Fruit fly (Drosophila melanogaster) whole organism, embryonic: ENCODE measurements around the gene CG14230.

Experiments used
- Atf-2 ChIP-seq: fragments of 200-800 bp; sonication (Bioruptor generic); optimal IDR thresholded peaks from 2 replicates; lab custom pipeline; 2016; ENCODE audit warnings: missing biosample characterization, missing genetic modification characterization
- C15 ChIP-seq: fragments of 200-800 bp; sonication (Bioruptor generic); IDR thresholded peaks from 3 replicates; pipeline ENCODE4 v1.3.6; 2022; ENCODE audit warnings: missing biosample characterization, missing genetic modification characterization
- CG10147 ChIP-seq: fragments of 200-800 bp; sonication (Bioruptor generic); optimal IDR thresholded peaks from 2 replicates; lab custom pipeline; 2019; ENCODE audit warnings: missing biosample characterization, mild to moderate bottlenecking, missing genetic modification characterization, moderate library complexity
- CG10431 ChIP-seq: fragments of 200-800 bp; sonication (Bioruptor generic); optimal IDR thresholded peaks from 3 replicates; lab custom pipeline; 2018; ENCODE audit warnings: missing biosample characterization, mild to moderate bottlenecking, missing genetic modification characterization
- CG11560 ChIP-seq: fragments of 200-800 bp; sonication (Bioruptor generic); IDR thresholded peaks from 3 replicates; pipeline ENCODE4 v1.3.6; 2022; ENCODE audit warnings: missing biosample characterization, missing genetic modification characterization
- CG1233 ChIP-seq: fragments of 200-800 bp; sonication (Bioruptor generic); optimal IDR thresholded peaks from 4 replicates; lab custom pipeline; 2018; ENCODE audit warnings: missing biosample characterization, mild to moderate bottlenecking, missing genetic modification characterization
- CG15479 ChIP-seq: fragments of 200-800 bp; sonication (Bioruptor generic); optimal IDR thresholded peaks from 3 replicates; lab custom pipeline; 2019; ENCODE audit warnings: missing biosample characterization, mild to moderate bottlenecking, missing genetic modification characterization, moderate library complexity
- CG1832 ChIP-seq: fragments of 200-800 bp; sonication (Bioruptor generic); optimal IDR thresholded peaks from 2 replicates; lab custom pipeline; 2017; ENCODE audit warnings: missing biosample characterization, mild to moderate bottlenecking, missing genetic modification characterization, inconsistent platforms
- CG2116 ChIP-seq: fragments of 200-800 bp; sonication (Bioruptor generic); optimal IDR thresholded peaks from 3 replicates; lab custom pipeline; 2018; ENCODE audit warnings: missing biosample characterization, mild to moderate bottlenecking, missing genetic modification characterization
- CG2202 ChIP-seq: fragments of 200-800 bp; sonication (Bioruptor generic); optimal IDR thresholded peaks from 2 replicates; lab custom pipeline; 2018; ENCODE audit warnings: missing biosample characterization, mild to moderate bottlenecking, missing genetic modification characterization
- CG30020 ChIP-seq: fragments of 200-800 bp; optimal IDR thresholded peaks from 2 replicates; lab custom pipeline; 2019; ENCODE audit warnings: missing biosample characterization, mild to moderate bottlenecking, missing genetic modification characterization, moderate library complexity
- CG31224 ChIP-seq: fragments of 200-800 bp; sonication (Bioruptor generic); IDR thresholded peaks from 2 replicates; pipeline ENCODE4 v1.3.6; 2022; ENCODE audit warnings: missing biosample characterization, missing genetic modification characterization
- CG5245 ChIP-seq: fragments of 200-800 bp; sonication (Bioruptor generic); optimal IDR thresholded peaks from 3 replicates; lab custom pipeline; 2016; ENCODE audit warnings: missing biosample characterization, missing genetic modification characterization
- CG6683 ChIP-seq: fragments of 200-800 bp; sonication (Bioruptor generic); optimal IDR thresholded peaks from 2 replicates; lab custom pipeline; 2017; ENCODE audit warnings: missing biosample characterization, mild to moderate bottlenecking, missing genetic modification characterization, missing genetic modification reagents
- CG8089 ChIP-seq: fragments of 200-800 bp; sonication (Bioruptor generic); optimal IDR thresholded peaks from 3 replicates; lab custom pipeline; 2016; ENCODE audit warnings: missing biosample characterization, missing genetic modification characterization
- CG9797 ChIP-seq: fragments of 200-800 bp; sonication (Bioruptor generic); optimal IDR thresholded peaks from 3 replicates; lab custom pipeline; 2018; ENCODE audit warnings: missing biosample characterization, mild to moderate bottlenecking, missing genetic modification characterization
- CHES-1-like ChIP-seq: fragments of 200-800 bp; sonication (Bioruptor generic); optimal IDR thresholded peaks from 2 replicates; lab custom pipeline; 2016; ENCODE audit warnings: missing biosample characterization, missing genetic modification characterization
- CTCF ChIP-seq: fragments of 200-800 bp; sonication (Bioruptor generic); optimal IDR thresholded peaks from 2 replicates; lab custom pipeline; 2017; ENCODE audit warnings: missing biosample characterization, mild to moderate bottlenecking, missing genetic modification characterization, moderate library complexity
- D ChIP-seq, 2 experiments: fragments of 200-800 bp in 1 of 2; fragments of >200 bp in 1 of 2; sonication (Bioruptor generic) in 1 of 2; optimal IDR thresholded peaks; 2 replicates in 1 of 2; 3 replicates in 1 of 2; lab custom pipeline; 2017; ENCODE audit warnings: mild to moderate bottlenecking in 1 of 2, missing biosample characterization in 1 of 2, missing genetic modification characterization in 1 of 2, missing genetic modification reagents in 1 of 2
- Dek ChIP-seq: fragments of 200-800 bp; sonication (Bioruptor generic); optimal IDR thresholded peaks from 3 replicates; lab custom pipeline; 2019; ENCODE audit warnings: missing biosample characterization, mild to moderate bottlenecking, missing genetic modification characterization, moderate library complexity
- Drgx ChIP-seq: fragments of 200-800 bp; sonication (Bioruptor generic); IDR thresholded peaks from 2 replicates; pipeline ENCODE4 v1.3.6; 2022; ENCODE audit warnings: missing biosample characterization, missing genetic modification characterization
- Elba2 ChIP-seq: fragments of 200-800 bp; sonication (Bioruptor generic); optimal IDR thresholded peaks from 3 replicates; lab custom pipeline; 2016; ENCODE audit warnings: missing biosample characterization, missing genetic modification characterization
- Fer1 ChIP-seq: fragments of 200-800 bp; sonication (Bioruptor generic); optimal IDR thresholded peaks from 2 replicates; lab custom pipeline; 2017; ENCODE audit warnings: missing biosample characterization, mild to moderate bottlenecking, missing genetic modification characterization
- GATAe ChIP-seq: fragments of 200-800 bp; sonication (Bioruptor generic); conservative IDR thresholded peaks from 2 replicates; pipeline ENCODE4 v1.3.6; 2022; ENCODE audit warnings: missing biosample characterization, missing genetic modification characterization
- Gug ChIP-seq: fragments of 200-800 bp; sonication (Bioruptor generic); IDR thresholded peaks from 4 replicates; pipeline ENCODE4 v1.3.6; 2022; ENCODE audit warnings: missing biosample characterization, missing genetic modification characterization
- Hmr ChIP-seq: fragments of 200-800 bp; sonication (Bioruptor generic); optimal IDR thresholded peaks from 3 replicates; lab custom pipeline; 2017; ENCODE audit warnings: mild to moderate bottlenecking, missing biosample characterization, missing genetic modification reagents, missing genetic modification characterization
- Hr3 ChIP-seq: fragments of 200-800 bp; sonication (Bioruptor generic); optimal IDR thresholded peaks from 3 replicates; lab custom pipeline; 2016; ENCODE audit warnings: missing biosample characterization, missing genetic modification characterization
- Myb ChIP-seq: fragments of 200-800 bp; sonication (Bioruptor generic); optimal IDR thresholded peaks from 2 replicates; lab custom pipeline; 2016; ENCODE audit warnings: missing biosample characterization, missing genetic modification characterization
- NC2β ChIP-seq: fragments of 200-800 bp; sonication (Bioruptor generic); optimal IDR thresholded peaks from 2 replicates; lab custom pipeline; 2016; ENCODE audit warnings: missing biosample characterization, missing genetic modification characterization
- Oaz ChIP-seq: fragments of 200-800 bp; sonication (Bioruptor generic); IDR thresholded peaks from 2 replicates; pipeline ENCODE4 v1.3.6; 2022; ENCODE audit warnings: missing biosample characterization, missing genetic modification characterization
- Rfx ChIP-seq: fragments of 200-800 bp; sonication (Bioruptor generic); IDR thresholded peaks from 2 replicates; pipeline ENCODE4 v1.3.6; 2022; ENCODE audit warnings: missing biosample characterization, missing genetic modification characterization
- Usf ChIP-seq: fragments of 200-800 bp; sonication (Bioruptor generic); optimal IDR thresholded peaks from 2 replicates; lab custom pipeline; 2017; ENCODE audit warnings: missing genotype, missing biosample characterization, missing genetic modification characterization
- al ChIP-seq: fragments of 200-800 bp; sonication (Bioruptor generic); IDR thresholded peaks from 2 replicates; pipeline ENCODE4 v1.3.6; 2022; ENCODE audit warnings: missing biosample characterization, missing genetic modification characterization
- da ChIP-seq: fragments of 200-800 bp; sonication (Bioruptor generic); optimal IDR thresholded peaks from 2 replicates; lab custom pipeline; 2016; ENCODE audit warnings: missing biosample characterization, missing genetic modification characterization
- en ChIP-seq: fragments of 200-800 bp; sonication (Bioruptor generic); optimal IDR thresholded peaks from 2 replicates; lab custom pipeline; 2016; ENCODE audit warnings: missing biosample characterization, missing genetic modification characterization
- esg ChIP-seq: fragments of 200-800 bp; sonication (Bioruptor generic); conservative IDR thresholded peaks from 2 replicates; pipeline ENCODE4 v1.3.6; 2022; ENCODE audit warnings: missing biosample characterization, missing genetic modification characterization
- ewg ChIP-seq: fragments of 200-800 bp; sonication (Bioruptor generic); optimal IDR thresholded peaks from 3 replicates; lab custom pipeline; 2017; ENCODE audit warnings: mild to moderate bottlenecking, missing biosample characterization, missing genetic modification reagents, missing genetic modification characterization
- eyg ChIP-seq: fragments of 200-800 bp; sonication (Bioruptor generic); optimal IDR thresholded peaks from 3 replicates; lab custom pipeline; 2016; ENCODE audit warnings: missing biosample characterization, missing genetic modification characterization
- inv ChIP-seq: fragments of 200-800 bp; sonication (Bioruptor generic); IDR thresholded peaks from 2 replicates; pipeline ENCODE4 v1.3.6; 2022; ENCODE audit warnings: missing biosample characterization, missing genetic modification characterization; ENCODE audit not compliant: partially characterized antibody
- lab ChIP-seq: fragments of 200-800 bp; sonication (Bioruptor generic); optimal IDR thresholded peaks from 3 replicates; lab custom pipeline; 2017; ENCODE audit warnings: missing biosample characterization, missing genetic modification characterization, mild to moderate bottlenecking, moderate library complexity, missing genetic modification reagents
- odd ChIP-seq: fragments of 200-800 bp; sonication (Bioruptor generic); optimal IDR thresholded peaks from 2 replicates; lab custom pipeline; 2017; ENCODE audit warnings: missing biosample characterization, mild to moderate bottlenecking, missing genetic modification characterization
- pan ChIP-seq, 4 experiments: fragments of >200 bp in 3 of 4; fragments of 200-800 bp in 1 of 4; sonication (Bioruptor generic) in 1 of 4; optimal IDR thresholded peaks in 3 of 4; IDR thresholded peaks in 1 of 4; 2 replicates each; pipeline versions ENCODE4 v1.3.6 to Lab custom; 2017 to 2022; ENCODE audit warnings: missing biosample characterization in 2 of 4, missing genetic modification characterization in 2 of 4, mixed read lengths in 1 of 4
- pros ChIP-seq: fragments of 200-800 bp; sonication (Bioruptor generic); optimal IDR thresholded peaks from 3 replicates; lab custom pipeline; 2019; ENCODE audit warnings: missing biosample characterization, mild to moderate bottlenecking, missing genetic modification characterization, moderate library complexity
- ranshi ChIP-seq: fragments of 200-800 bp; sonication (Bioruptor generic); IDR thresholded peaks from 2 replicates; pipeline ENCODE4 v1.3.6; 2022; ENCODE audit warnings: missing biosample characterization, missing genetic modification characterization
- rib ChIP-seq: fragments of 200-800 bp; sonication (Bioruptor generic); IDR thresholded peaks from 2 replicates; pipeline ENCODE4 v1.3.6; 2022; ENCODE audit warnings: missing biosample characterization, missing genetic modification characterization
- tin ChIP-seq: fragments of 200-800 bp; sonication (Bioruptor generic); optimal IDR thresholded peaks from 3 replicates; lab custom pipeline; 2016; ENCODE audit warnings: missing biosample characterization, missing genetic modification characterization
- tup ChIP-seq: fragments of 200-800 bp; sonication (Bioruptor generic); optimal IDR thresholded peaks from 2 replicates; lab custom pipeline; 2016; ENCODE audit warnings: missing biosample characterization, mild to moderate bottlenecking, missing genetic modification characterization, moderate library complexity
- zen ChIP-seq: fragments of 200-800 bp; sonication (Bioruptor generic); optimal IDR thresholded peaks from 3 replicates; lab custom pipeline; 2018; ENCODE audit warnings: missing biosample characterization, mild to moderate bottlenecking, missing genetic modification characterization, moderate library complexity
- zf30C ChIP-seq: fragments of 200-800 bp; sonication (Bioruptor generic); optimal IDR thresholded peaks from 3 replicates; lab custom pipeline; 2018; ENCODE audit warnings: missing biosample characterization, mild to moderate bottlenecking, missing genetic modification characterization

The CG14230 gene

DNA sequence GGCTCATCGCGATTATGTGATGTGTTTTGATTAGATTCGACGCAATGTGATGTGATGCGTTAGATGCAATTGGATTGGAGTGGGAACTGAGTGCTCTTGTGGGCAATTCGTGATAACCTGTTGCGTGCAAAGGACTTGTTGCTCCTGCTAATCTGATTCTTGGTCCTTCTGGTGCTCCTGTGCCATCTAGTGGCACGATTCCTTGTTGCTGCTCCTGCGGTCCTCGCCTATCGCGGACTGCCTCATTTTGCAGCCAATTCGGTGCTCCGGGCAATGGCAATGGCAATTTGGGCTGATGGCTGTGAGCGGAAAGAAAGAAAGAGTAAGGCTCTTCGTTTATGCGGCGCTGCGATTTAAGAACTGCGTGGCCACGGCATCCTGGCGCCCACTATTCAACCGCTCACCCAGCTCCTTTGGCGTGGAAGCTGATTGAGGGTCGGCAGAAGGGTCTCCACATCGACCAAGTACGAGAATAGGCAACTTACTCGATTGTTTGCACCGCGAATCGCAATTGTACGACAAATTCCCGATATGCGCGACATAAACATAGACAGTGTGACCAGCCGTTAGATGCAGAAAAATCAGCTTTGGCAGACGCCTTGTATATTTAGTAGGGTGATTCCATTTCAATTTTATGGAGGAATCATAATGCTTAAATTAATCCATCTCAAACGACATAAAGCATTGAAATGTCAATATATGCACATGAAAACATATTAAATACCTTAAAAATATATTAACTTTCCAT lies 10.9 kb upstream of the CG14230 start, which contains the start of gene Mer (continued):
- TF ChIP-seq tup (GFP tag; lab: Kevin White, UChicago) (peak; percentile 1), CG1233 (GFP tag; lab: Kevin White, UChicago) (peak; percentile 75), inv (GFP tag; lab: Robert Waterston, UW) (no peak), Myb (GFP tag; lab: Kevin White, UChicago) (peak; percentile 71), D (optimal IDR thresholded peaks at IDR 0.05; lab: Kevin White, UChicago) (no peak), D (GFP tag; optimal IDR thresholded peaks at IDR 0.05; lab: Kevin White, UChicago) (peak; percentile 73), CG6683 (GFP tag; lab: Kevin White, UChicago) (peak; percentile 58), CG2116 (GFP tag; lab: Kevin White, UChicago) (peak; percentile 49), rib (peak; percentile 62; the same call in 1 of the 2 replicates), CG11560 (tag; lab: Robert Waterston, UW) (0 out of 3 replicates have a peak, but pooled peaks have one; percentile 36), pros (GFP tag; lab: Kevin White, UChicago) (no peak), CG9797 (GFP tag; lab: Kevin White, UChicago) (peak; percentile 67), CG10431 (GFP tag; lab: Kevin White, UChicago) (peak; percentile 60), Hmr (peak; percentile 87), Fer1 (peak; percentile 91), zen (tag; lab: Kevin White, UChicago) (peak; percentile 61), al (GFP tag; lab: Robert Waterston, UW) (peak; percentile 81), Rfx (GFP tag; lab: Robert Waterston, UW) (peak; percentile 92), en (GFP tag; lab: Kevin White, UChicago) (peak; percentile 70), Atf-2 (GFP tag; lab: Kevin White, UChicago) (peak; percentile 65), Dek (peak; percentile 74), Oaz (GFP tag; lab: Robert Waterston, UW) (peak; percentile 67), Usf (GFP tag; lab: Kevin White, UChicago) (peak; percentile 57), eyg (GFP tag; lab: Kevin White, UChicago) (peak; percentile 77), NC2β (GFP tag; lab: Kevin White, UChicago) (peak; percentile 79), CG30020 (peak; percentile 63), esg (GFP tag; lab: Robert Waterston, UW) (peak; percentile 70), CTCF (GFP tag; lab: Kevin White, UChicago) (peak; percentile 12), ewg (GFP tag; lab: Kevin White, UChicago) (peak; percentile 68), CG31224 (GFP tag; lab: Robert Waterston, UW) (peak; percentile 63), CG5245 (GFP tag; lab: Kevin White, UChicago) (peak; percentile 54), CG1832 (no peak), pan (optimal IDR thresholded peaks at IDR 0.05; lab: Kevin White, UChicago) (no peak), pan (GFP tag; optimal IDR thresholded peaks at IDR 0.05 in 1 of 2, IDR thresholded peaks at IDR 0.05 in 1 of 2) (peak in 1 of 2 experiments; percentile 87), Gug (peak; percentile 65; the same call in 2 of the 4 replicates), lab (GFP tag; lab: Kevin White, UChicago) (peak; percentile 92), tin (peak; percentile 76), Drgx (peak; percentile 92), CG8089 (peak; percentile 71), CHES-1-like (GFP tag; lab: Kevin White, UChicago) (peak; percentile 80), ranshi (peak; percentile 86), CG15479 (peak; percentile 27), CG2202 (tag; lab: Kevin White, UChicago) (peak; percentile 60), C15 (GFP tag; lab: Robert Waterston, UW) (no peak), GATAe (GFP tag; lab: Robert Waterston, UW) (no peak), Elba2 (peak; percentile 44), odd (GFP tag; lab: Kevin White, UChicago) (peak; percentile 71), da (GFP tag; lab: Kevin White, UChicago) (peak; percentile 52), zf30C (GFP tag; lab: Kevin White, UChicago) (no peak), CG10147 (GFP tag; lab: Kevin White, UChicago) (peak; percentile 78), Hr3 (GFP tag; lab: Kevin White, UChicago) (peak; percentile 65)
